Worm (Caenorhabditis elegans) whole organism, early embryonic: ENCODE results near the gene F53E4.2.
"Not testable (repeated sequence)": the region's sequence is repeated elsewhere in the genome, so short reads cannot be mapped to it uniquely, and the experiment has no call there.

Source experiments
- B0310.2 ChIP-seq: sonication (generic microtip); optimal IDR thresholded peaks from 2 replicates; lab custom pipeline; 2016; ENCODE audit warnings: mild to moderate bottlenecking, missing genetic modification characterization, missing compliant biosample characterization
- F13C5.2 ChIP-seq: sonication (generic microtip); optimal IDR thresholded peaks from 2 replicates; lab custom pipeline; 2017; ENCODE audit warnings: mild to moderate bottlenecking, missing genetic modification characterization, inconsistent platforms, missing compliant biosample characterization
- aly-1 ChIP-seq: sonication (generic microtip); optimal IDR thresholded peaks from 2 replicates; lab custom pipeline; 2016; ENCODE audit warnings: missing genetic modification characterization, missing compliant biosample characterization
- ama-1 ChIP-seq: fragments of 150-350 bp; optimal IDR thresholded peaks from 2 replicates; lab custom pipeline; 2014
- ceh-13 ChIP-seq: fragments of 200-800 bp; sonication (Bioruptor generic); optimal IDR thresholded peaks from 2 replicates; lab custom pipeline; 2018; ENCODE audit warnings: mild to moderate bottlenecking, missing genetic modification characterization, missing compliant biosample characterization
- ceh-36 ChIP-seq: sonication (generic microtip); optimal IDR thresholded peaks from 2 replicates; lab custom pipeline; 2016; ENCODE audit warnings: missing genetic modification characterization, inconsistent platforms, missing compliant biosample characterization
- ets-7 ChIP-seq: sonication (generic microtip); optimal IDR thresholded peaks from 2 replicates; lab custom pipeline; 2016; ENCODE audit warnings: missing genotype, missing genetic modification characterization, missing compliant biosample characterization
- flt-1 ChIP-seq: fragments of 200-800 bp; sonication (Bioruptor generic); IDR thresholded peaks from 2 replicates; pipeline ENCODE4 v1.3.6; 2022; ENCODE audit warnings: missing genetic modification characterization, missing compliant biosample characterization
- hmbx-1 ChIP-seq: sonication (generic microtip); optimal IDR thresholded peaks from 2 replicates; lab custom pipeline; 2016; ENCODE audit warnings: mild to moderate bottlenecking, missing genetic modification characterization, missing compliant biosample characterization
- hmg-4 ChIP-seq: fragments of 200-800 bp; sonication (Bioruptor generic); optimal IDR thresholded peaks from 2 replicates; lab custom pipeline; 2018; ENCODE audit warnings: mild to moderate bottlenecking, missing genetic modification characterization, missing compliant biosample characterization
- hnd-1 ChIP-seq: sonication (generic microtip); optimal IDR thresholded peaks from 2 replicates; lab custom pipeline; 2016; ENCODE audit warnings: missing genetic modification characterization, missing compliant biosample characterization
- pes-1 ChIP-seq: fragments of 200-800 bp; sonication (Bioruptor generic); IDR thresholded peaks from 2 replicates; pipeline ENCODE4 v1.3.6; 2022; ENCODE audit warnings: missing genetic modification reagents, missing genetic modification characterization, missing compliant biosample characterization
- scrt-1 ChIP-seq: fragments of 200-800 bp; sonication (Bioruptor generic); IDR thresholded peaks from 2 replicates; pipeline ENCODE4 v1.3.6; 2022; ENCODE audit warnings: missing genetic modification characterization, missing compliant biosample characterization
- sea-1 ChIP-seq: fragments of 200-800 bp; sonication (Bioruptor generic); conservative IDR thresholded peaks from 2 replicates; pipeline ENCODE4 v1.3.6; 2022; ENCODE audit warnings: missing genetic modification characterization, missing compliant biosample characterization
- tbx-11 ChIP-seq: fragments of 200-800 bp; sonication (Bioruptor generic); IDR thresholded peaks from 2 replicates; pipeline ENCODE4 v1.3.6; 2022; ENCODE audit warnings: missing genetic modification characterization, missing compliant biosample characterization
- tbx-37 ChIP-seq: fragments of 200-800 bp; sonication (Bioruptor generic); conservative IDR thresholded peaks from 2 replicates; pipeline ENCODE4 v1.3.6; 2022; ENCODE audit warnings: missing genetic modification reagents, missing genetic modification characterization, missing compliant biosample characterization
- tra-4 ChIP-seq: sonication (generic microtip); optimal IDR thresholded peaks from 2 replicates; lab custom pipeline; 2017; ENCODE audit warnings: missing genetic modification characterization, missing compliant biosample characterization

The F53E4.2 gene

ce11 chrV:15661580-15661979, 7.4 kb downstream of the F53E4.2 start:
- TF ChIP-seq hmbx-1 (tag; lab: Kevin White, UChicago) (no peak), tbx-11 (GFP tag; lab: Robert Waterston, UW) (no peak), flt-1 (GFP tag; lab: Robert Waterston, UW) (no peak), pes-1 (GFP tag; lab: Robert Waterston, UW) (no peak), ets-7 (no peak), sea-1 (GFP tag; lab: Robert Waterston, UW) (no peak), ceh-36 (tag; lab: Kevin White, UChicago) (no peak), ceh-13 (GFP tag; lab: Kevin White, UChicago) (no peak), hnd-1 (tag; lab: Kevin White, UChicago) (no peak), hmg-4 (no peak), scrt-1 (no peak), tra-4 (tag; lab: Kevin White, UChicago) (no peak), tbx-37 (GFP tag; lab: Robert Waterston, UW) (no peak), B0310.2 (tag; lab: Kevin White, UChicago) (no peak), aly-1 (tag; lab: Kevin White, UChicago) (no peak)

ce11 chrV:15664053-15664661, 9.9 kb downstream of the F53E4.2 start:
- no peak for TF ChIP-seq sea-1 (GFP tag; lab: Robert Waterston, UW)
- peak; percentile 3 for TF ChIP-seq ceh-36 (tag; lab: Kevin White, UChicago)
- TF ChIP-seq ets-7: no peak

ce11 chrV:15666718-15667117, 12.5 kb downstream of the F53E4.2 start:
- no peak for TF ChIP-seq ets-7
- no peak for TF ChIP-seq hmg-4
- TF ChIP-seq pes-1 (GFP tag; lab: Robert Waterston, UW): no peak
- TF ChIP-seq ceh-36 (tag; lab: Kevin White, UChicago): no peak
- TF ChIP-seq F13C5.2 (tag; lab: Kevin White, UChicago): no peak
- no peak for TF ChIP-seq scrt-1
- TF ChIP-seq tbx-11 (GFP tag; lab: Robert Waterston, UW): no peak
- no peak for TF ChIP-seq sea-1 (GFP tag; lab: Robert Waterston, UW)
- TF ChIP-seq flt-1 (GFP tag; lab: Robert Waterston, UW): no peak

DNA sequence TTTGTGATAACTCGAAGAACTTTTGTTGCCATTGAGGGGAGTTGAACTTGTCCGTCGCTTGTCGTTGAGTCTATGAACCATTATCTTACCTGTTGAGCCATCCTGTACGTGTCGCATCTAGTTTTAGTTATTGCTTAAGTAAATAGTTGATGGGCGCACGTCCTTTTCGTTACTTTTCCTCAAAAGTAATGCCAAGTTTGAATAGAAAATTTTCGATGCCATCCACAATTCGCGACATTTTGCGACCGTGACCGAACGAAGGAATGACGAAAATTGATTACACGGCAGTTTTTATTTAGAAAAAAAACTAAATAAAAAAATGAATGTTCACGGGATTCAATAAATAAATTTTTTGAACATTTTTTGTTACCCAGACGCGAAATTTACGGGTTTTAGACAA, 14.0 kb downstream of the F53E4.2 start, which contains the start of gene F53E4.1:
F53E4.1 (minus strand) TSS at position 101 of the 400 bp plus-strand sequence.
- TF ChIP-seq ceh-36 (tag; lab: Kevin White, UChicago); scrt-1; hmg-4: not testable (repeated sequence)

DNA sequence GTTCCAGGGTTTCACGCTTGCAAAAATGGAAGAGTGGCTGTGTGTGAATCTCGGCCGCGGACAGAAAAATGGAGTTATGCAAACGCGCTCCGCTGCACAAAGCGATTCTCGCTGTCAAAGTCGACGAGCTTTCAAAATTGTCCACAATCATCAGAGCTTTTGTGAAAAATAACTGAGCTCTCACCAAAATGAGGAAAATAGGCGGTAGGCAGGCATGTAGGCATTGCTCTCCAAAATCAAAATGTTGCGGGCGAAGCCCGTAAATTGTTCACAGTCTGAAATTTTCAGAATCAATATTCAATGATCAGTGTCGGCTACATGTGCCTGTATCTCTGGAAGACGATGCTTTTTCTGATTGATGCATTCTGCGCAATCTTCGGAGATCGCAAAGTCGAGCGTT, 14.6 kb downstream of the F53E4.2 start, which contains the start of gene K06B4.4:
K06B4.4 (plus strand) TSS at position 301 of the 400 bp plus-strand sequence.
- no peak for TF ChIP-seq hmg-4
- TF ChIP-seq ceh-13 (GFP tag; lab: Kevin White, UChicago): no peak
- no peak for TF ChIP-seq tbx-37 (GFP tag; lab: Robert Waterston, UW)
- no peak for TF ChIP-seq pes-1 (GFP tag; lab: Robert Waterston, UW)
- TF ChIP-seq ets-7: no peak
- TF ChIP-seq hnd-1 (tag; lab: Kevin White, UChicago): no peak
- TF ChIP-seq aly-1 (tag; lab: Kevin White, UChicago): no peak
- TF ChIP-seq flt-1 (GFP tag; lab: Robert Waterston, UW): no peak
- TF ChIP-seq hmbx-1 (tag; lab: Kevin White, UChicago): no peak
- no peak for TF ChIP-seq B0310.2 (tag; lab: Kevin White, UChicago)
- no peak for TF ChIP-seq scrt-1
- no peak for TF ChIP-seq sea-1 (GFP tag; lab: Robert Waterston, UW)
- TF ChIP-seq ceh-36 (tag; lab: Kevin White, UChicago): no peak
- TF ChIP-seq F13C5.2 (tag; lab: Kevin White, UChicago): no peak
- TF ChIP-seq tra-4 (tag; lab: Kevin White, UChicago): no peak
- no peak for TF ChIP-seq ama-1
- no peak for TF ChIP-seq tbx-11 (GFP tag; lab: Robert Waterston, UW)

DNA sequence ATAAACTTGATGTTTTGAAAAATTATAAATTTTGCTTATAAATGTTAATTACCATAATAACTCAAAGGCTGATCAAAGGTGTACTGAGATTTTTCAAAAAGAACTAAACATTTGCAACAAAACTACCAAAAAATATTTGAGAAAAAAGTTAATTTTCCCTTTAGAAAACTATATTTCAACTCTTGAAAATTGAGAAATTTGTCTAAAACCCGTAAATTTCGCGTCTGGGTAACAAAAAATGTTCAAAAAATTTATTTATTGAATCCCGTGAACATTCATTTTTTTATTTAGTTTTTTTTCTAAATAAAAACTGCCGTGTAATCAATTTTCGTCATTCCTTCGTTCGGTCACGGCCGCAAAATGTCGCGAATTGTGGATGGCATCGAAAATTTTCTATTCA, 15.9 kb downstream of the F53E4.2 start, which contains the start of gene K06B4.15:
K06B4.15 (plus strand) TSS at position 301 of the 400 bp plus-strand sequence.
- TF ChIP-seq ama-1; scrt-1; B0310.2 (tag; lab: Kevin White, UChicago): not testable (repeated sequence)

DNA sequence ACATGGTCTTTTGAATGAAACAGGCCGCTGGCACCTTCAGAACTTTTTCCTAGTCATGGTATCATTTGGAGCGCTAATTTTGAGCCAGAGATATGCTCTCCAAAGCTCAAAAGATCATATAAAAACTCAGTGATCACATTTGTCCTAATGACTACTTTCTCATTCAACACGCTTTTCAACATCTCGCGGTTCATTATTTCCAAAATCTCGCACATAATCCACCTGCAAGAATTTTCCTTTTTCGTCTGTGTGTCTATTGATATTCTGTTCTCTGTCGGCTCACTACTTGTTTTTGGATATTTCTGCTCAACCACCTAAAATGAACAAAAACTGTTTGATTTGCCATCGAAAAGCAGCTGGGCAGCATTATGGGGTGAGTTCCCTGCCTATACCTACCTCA, 19.5 kb downstream of the F53E4.2 start, which contains the start of gene nhr-51:
nhr-51 (plus strand) TSS at position 301 of the 400 bp plus-strand sequence.
- no peak for TF ChIP-seq tbx-11 (GFP tag; lab: Robert Waterston, UW)
- TF ChIP-seq hmbx-1 (tag; lab: Kevin White, UChicago): no peak
- no peak for TF ChIP-seq pes-1 (GFP tag; lab: Robert Waterston, UW)
- TF ChIP-seq ceh-36 (tag; lab: Kevin White, UChicago): no peak
- TF ChIP-seq aly-1 (tag; lab: Kevin White, UChicago): no peak
- TF ChIP-seq ama-1: no peak
- no peak for TF ChIP-seq hnd-1 (tag; lab: Kevin White, UChicago)
- no peak for TF ChIP-seq tra-4 (tag; lab: Kevin White, UChicago)
- no peak for TF ChIP-seq sea-1 (GFP tag; lab: Robert Waterston, UW)
- TF ChIP-seq tbx-37 (GFP tag; lab: Robert Waterston, UW): no peak
- no peak for TF ChIP-seq ceh-13 (GFP tag; lab: Kevin White, UChicago)
- no peak for TF ChIP-seq scrt-1
- no peak for TF ChIP-seq flt-1 (GFP tag; lab: Robert Waterston, UW)
- no peak for TF ChIP-seq B0310.2 (tag; lab: Kevin White, UChicago)
- TF ChIP-seq hmg-4: no peak

DNA sequence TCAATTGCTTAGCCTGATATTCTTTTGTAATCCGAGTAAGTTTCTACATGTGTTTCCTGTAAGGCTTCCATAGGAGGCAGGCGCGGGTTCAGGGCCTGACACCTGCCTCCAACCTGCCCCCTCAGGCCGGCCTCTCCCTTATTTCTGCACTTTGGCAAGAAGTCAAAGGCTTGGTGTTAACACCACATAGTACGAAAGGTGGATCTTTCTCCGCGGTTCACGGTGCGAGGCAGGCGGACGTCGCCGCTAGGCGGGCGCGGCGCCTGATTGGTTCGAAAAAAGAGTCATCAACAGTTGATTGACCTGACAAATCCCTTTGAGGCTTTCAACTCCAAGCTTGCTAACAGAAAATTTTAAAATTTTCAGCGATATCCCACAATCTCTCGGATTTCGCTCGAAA, 20.7 kb downstream of the F53E4.2 start:
- TF ChIP-seq hnd-1 (tag; lab: Kevin White, UChicago) (no peak), F13C5.2 (tag; lab: Kevin White, UChicago) (no peak), aly-1 (tag; lab: Kevin White, UChicago) (no peak), tbx-11 (GFP tag; lab: Robert Waterston, UW) (no peak), B0310.2 (tag; lab: Kevin White, UChicago) (no peak), ceh-36 (tag; lab: Kevin White, UChicago) (no peak), tbx-37 (GFP tag; lab: Robert Waterston, UW) (no peak), ets-7 (no peak), ceh-13 (GFP tag; lab: Kevin White, UChicago) (no peak), pes-1 (GFP tag; lab: Robert Waterston, UW) (no peak)
